Fruit fly (Drosophila melanogaster) whole organism, wandering third instar larva: ENCODE data around the gene Rheb.

Experiments used
- Myc ChIP-seq: fragments of >200 bp; optimal IDR thresholded peaks from 2 replicates; lab custom pipeline; 2017
- ey ChIP-seq: fragments of 200-800 bp; sonication (Bioruptor generic); optimal IDR thresholded peaks from 2 replicates; lab custom pipeline; 2016; ENCODE audit warnings: missing biosample characterization, missing genetic modification characterization
- fru ChIP-seq: fragments of 200-800 bp; sonication (Bioruptor generic); optimal IDR thresholded peaks from 3 replicates; lab custom pipeline; 2016; ENCODE audit warnings: missing biosample characterization, mild to moderate bottlenecking, missing genetic modification characterization

dm6 chr3R:5571756-5572155 lies 3.0 kb downstream of the Rheb start:
- no peak for TF ChIP-seq ey (GFP tag; lab: Kevin White, UChicago)
- no peak for TF ChIP-seq Myc
- TF ChIP-seq fru (GFP tag; lab: Kevin White, UChicago), result no peak
